Worm (Caenorhabditis elegans): ENCODE measurements around the gene nnt-1.

Gene nnt-1

DNA sequence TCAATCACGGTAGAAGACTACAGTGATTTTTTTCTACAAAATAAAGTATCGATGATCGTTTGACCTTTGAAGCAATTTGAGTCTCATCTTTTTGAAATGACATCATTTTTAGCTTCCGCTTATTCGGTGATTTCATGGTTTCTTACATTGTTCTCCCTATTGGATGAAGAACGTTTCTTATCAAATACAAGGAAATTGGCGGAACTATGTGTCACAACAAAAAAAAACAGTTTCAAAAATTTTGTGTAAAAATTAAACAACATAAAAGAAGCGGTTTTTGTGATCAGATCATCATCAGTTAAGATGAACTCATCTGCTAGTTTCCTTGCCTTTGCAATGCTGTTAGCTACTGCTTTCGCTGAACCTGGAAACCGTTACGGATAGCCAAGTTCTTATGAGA, 34.4 kb upstream of the nnt-1 start, which contains the start of gene C45B2.8 (continued):
- TF ChIP-seq cebp-1 (GFP tag; IDR thresholded peaks at IDR 0.05) (no peak), cebp-1 (tag; optimal IDR thresholded peaks at IDR 0.05) (no peak)

ce11 chrX:6088718-6089117, 33.4 kb upstream of the nnt-1 start:
- TF ChIP-seq die-1 (tag; optimal IDR thresholded peaks at IDR 0.05) (peak; percentile 20), Y53F4B.3 (GFP tag; IDR thresholded peaks at IDR 0.05) (no peak), ztf-6 (GFP tag; IDR thresholded peaks at IDR 0.05) (no peak), dpff-1 (tag; optimal IDR thresholded peaks at IDR 0.05) (no peak), athp-1 (tag; optimal IDR thresholded peaks at IDR 0.05) (no peak), aptf-2 (GFP tag; conservative IDR thresholded peaks at IDR 0.05) (no peak), unc-130 (GFP tag; optimal IDR thresholded peaks at IDR 0.05) (no peak), rec-8 (tag; optimal IDR thresholded peaks at IDR 0.05) (no peak), sdz-38 (tag; optimal IDR thresholded peaks at IDR 0.05) (no peak), lag-1 (GFP tag; IDR thresholded peaks at IDR 0.05) (no peak), nhr-90 (tag; optimal IDR thresholded peaks at IDR 0.05) (no peak), lsl-1 (GFP tag; optimal IDR thresholded peaks at IDR 0.05) (no peak), ccch-3 (GFP tag; optimal IDR thresholded peaks at IDR 0.05) (no peak), attf-6 (GFP tag; IDR thresholded peaks at IDR 0.05) (no peak), tbx-9 (tag; optimal IDR thresholded peaks at IDR 0.05; ENCODE audit: borderline replicate concordance) (no peak), madf-8 (GFP tag; conservative IDR thresholded peaks at IDR 0.05) (no peak), K12H6.12 (tag; optimal IDR thresholded peaks at IDR 0.05) (no peak), ztf-28 (GFP tag; IDR thresholded peaks at IDR 0.05) (no peak), tlf-1 (GFP tag; optimal IDR thresholded peaks at IDR 0.05) (peak; percentile 54), ztf-25 (GFP tag; IDR thresholded peaks at IDR 0.05) (no peak), zim-3 (tag; optimal IDR thresholded peaks at IDR 0.05) (no peak), nhr-80 (tag; optimal IDR thresholded peaks at IDR 0.05) (no peak), F55B11.4 (tag; optimal IDR thresholded peaks at IDR 0.05; ENCODE audit: borderline replicate concordance, insufficient read depth) (no peak), ets-4 (GFP tag; optimal IDR thresholded peaks at IDR 0.05) (no peak), B0019.2 (GFP tag; conservative IDR thresholded peaks at IDR 0.05) (no peak), ztf-22 (GFP tag; optimal IDR thresholded peaks at IDR 0.05) (no peak), F33H1.4 (GFP tag; IDR thresholded peaks at IDR 0.05) (no peak), C06A6.2 (GFP tag; conservative IDR thresholded peaks at IDR 0.05) (no peak), F37B4.10 (GFP tag; IDR thresholded peaks at IDR 0.05) (no peak), lsy-27 (tag; optimal IDR thresholded peaks at IDR 0.05; ENCODE audit: borderline replicate concordance, insufficient read depth) (no peak), snpc-1.3 (tag; optimal IDR thresholded peaks at IDR 0.05; ENCODE audit: insufficient read depth) (no peak), dox-1 (GFP tag; IDR thresholded peaks at IDR 0.05) (no peak), ceh-27 (GFP tag; optimal IDR thresholded peaks at IDR 0.05) (no peak), F23B12.7 (tag; optimal IDR thresholded peaks at IDR 0.05; ENCODE audit: insufficient read depth) (no peak), B0261.1 (tag; optimal IDR thresholded peaks at IDR 0.05) (no peak), rcor-1 (GFP tag; IDR thresholded peaks at IDR 0.05) (no peak), akir-1 (GFP tag; optimal IDR thresholded peaks at IDR 0.05) (no peak), F22D6.2 (tag; optimal IDR thresholded peaks at IDR 0.05) (peak; percentile 22), Y53G8AR.9 (GFP tag; conservative IDR thresholded peaks at IDR 0.05) (0 out of 2 replicates have a peak, but pooled peaks have one; percentile 39), hlh-12 (tag; optimal IDR thresholded peaks at IDR 0.05) (no peak), ekl-4 (GFP tag; IDR thresholded peaks at IDR 0.05) (no peak), ztf-18 (tag; optimal IDR thresholded peaks at IDR 0.05) (no peak), ceh-58 (GFP tag; IDR thresholded peaks at IDR 0.05) (no peak), let-607 (tag; optimal IDR thresholded peaks at IDR 0.05) (peak; percentile 7 to 42), ceh-79 (tag; optimal IDR thresholded peaks at IDR 0.05) (no peak)
